Fruit fly (Drosophila melanogaster) whole organism, adult: Measurements from ENCODE around the gene CG7335.
A peak's percentile ranks its signal among the peaks of the same experiment; 100 is the strongest.

Experiments used
- CG11617 ChIP-seq: fragments of 200-800 bp; sonication (Bioruptor generic); optimal IDR thresholded peaks from 2 replicates; lab custom pipeline; 2017; ENCODE audit warnings: mild to moderate bottlenecking, missing biosample characterization, missing genetic modification reagents, missing genetic modification characterization
- CG12768 ChIP-seq: fragments of 200-800 bp; sonication (Bioruptor generic); optimal IDR thresholded peaks from 2 replicates; lab custom pipeline; 2017; ENCODE audit warnings: missing biosample characterization, missing genetic modification characterization, mild to moderate bottlenecking, moderate library complexity, missing genetic modification reagents
- CG14711 ChIP-seq: fragments of 200-800 bp; sonication (Bioruptor generic); optimal IDR thresholded peaks from 2 replicates; lab custom pipeline; 2018; ENCODE audit warnings: missing biosample characterization, mild to moderate bottlenecking, missing genetic modification characterization, moderate library complexity
- CG1620 ChIP-seq: fragments of 200-800 bp; sonication (Bioruptor generic); optimal IDR thresholded peaks from 2 replicates; lab custom pipeline; 2016; ENCODE audit warnings: missing biosample characterization, missing genetic modification characterization
- CG33017 ChIP-seq: fragments of 200-800 bp; sonication (Bioruptor generic); optimal IDR thresholded peaks from 2 replicates; lab custom pipeline; 2018; ENCODE audit warnings: missing biosample characterization, mild to moderate bottlenecking, missing genetic modification characterization, moderate library complexity
- CG5204 ChIP-seq: fragments of 200-800 bp; sonication (Bioruptor generic); optimal IDR thresholded peaks from 2 replicates; lab custom pipeline; 2016; ENCODE audit warnings: missing biosample characterization, missing genetic modification characterization
- CG7045 ChIP-seq: fragments of 200-800 bp; sonication (Bioruptor generic); optimal IDR thresholded peaks from 2 replicates; lab custom pipeline; 2017; ENCODE audit warnings: missing biosample characterization, mild to moderate bottlenecking, missing genetic modification characterization
- CG7101 ChIP-seq: fragments of 200-800 bp; sonication (Bioruptor generic); optimal IDR thresholded peaks from 2 replicates; lab custom pipeline; 2018; ENCODE audit warnings: missing biosample characterization, mild to moderate bottlenecking, missing genetic modification characterization, moderate library complexity
- Clk ChIP-seq: fragments of 200-800 bp; sonication (Bioruptor generic); optimal IDR thresholded peaks from 2 replicates; lab custom pipeline; 2017; ENCODE audit warnings: missing biosample characterization, missing genetic modification characterization
- Crg-1 ChIP-seq: fragments of 200-800 bp; sonication (Bioruptor generic); optimal IDR thresholded peaks from 2 replicates; lab custom pipeline; 2016; ENCODE audit warnings: missing biosample characterization, missing genetic modification characterization
- Hr96 ChIP-seq: fragments of 200-800 bp; sonication (Bioruptor generic); optimal IDR thresholded peaks from 2 replicates; lab custom pipeline; 2016; ENCODE audit warnings: missing biosample characterization, missing genetic modification characterization
- Mnt ChIP-seq: fragments of 200-800 bp; sonication (Bioruptor generic); optimal IDR thresholded peaks from 2 replicates; lab custom pipeline; 2016; ENCODE audit warnings: missing biosample characterization, mild to moderate bottlenecking, missing genetic modification characterization
- bab1 ChIP-seq: fragments of 200-800 bp; sonication (Bioruptor generic); optimal IDR thresholded peaks from 3 replicates; lab custom pipeline; 2019; ENCODE audit warnings: missing biosample characterization, mild to moderate bottlenecking, missing genetic modification characterization, moderate library complexity
- cic ChIP-seq: fragments of 200-800 bp; sonication (Bioruptor generic); optimal IDR thresholded peaks from 2 replicates; lab custom pipeline; 2017; ENCODE audit warnings: missing biosample characterization, mild to moderate bottlenecking, missing genetic modification characterization, moderate library complexity
- cnc ChIP-seq, 2 experiments: fragments of >200 bp; optimal IDR thresholded peaks; 2 replicates each; lab custom pipeline; 2017
- kay ChIP-seq: fragments of 200-800 bp; sonication (Bioruptor generic); peaks from one replicate; lab custom pipeline; 2016; ENCODE audit warnings: missing biosample characterization, missing genetic modification characterization, borderline replicate concordance
- ovo ChIP-seq: fragments of 200-800 bp; sonication (Bioruptor generic); optimal IDR thresholded peaks from 2 replicates; lab custom pipeline; 2016; ENCODE audit warnings: missing biosample characterization, missing genetic modification characterization
- pad ChIP-seq: fragments of 200-800 bp; sonication (Bioruptor generic); optimal IDR thresholded peaks from 3 replicates; lab custom pipeline; 2017; ENCODE audit warnings: missing biosample characterization, missing genetic modification characterization, mild to moderate bottlenecking, moderate library complexity, missing genetic modification reagents
- tj ChIP-seq: fragments of 200-800 bp; sonication (Bioruptor generic); optimal IDR thresholded peaks from 3 replicates; lab custom pipeline; 2017; ENCODE audit warnings: missing biosample characterization, mild to moderate bottlenecking, missing genetic modification characterization, moderate library complexity
- toe ChIP-seq: fragments of 200-800 bp; sonication (Bioruptor generic); optimal IDR thresholded peaks from 2 replicates; lab custom pipeline; 2016; ENCODE audit warnings: missing biosample characterization, missing genetic modification characterization

Gene CG7335

dm6 chr3L:20131643-20132042, 1.4 kb downstream of the CG7335 start, which contains the start of gene obst-J:
TSS of gene obst-J (minus strand) at chr3L:20131743.
- no peak for TF ChIP-seq CG11617 (GFP tag; lab: Kevin White, UChicago)
- no peak for TF ChIP-seq CG7101 (tag; lab: Kevin White, UChicago)
- TF ChIP-seq tj: no peak
- no peak for TF ChIP-seq ovo (GFP tag; lab: Kevin White, UChicago)
- TF ChIP-seq CG7045: no peak
- no peak for TF ChIP-seq cic (GFP tag; lab: Kevin White, UChicago)
- no peak for TF ChIP-seq Mnt (GFP tag; lab: Kevin White, UChicago)
- TF ChIP-seq Clk: no peak
- no peak for TF ChIP-seq CG12768 (GFP tag; lab: Kevin White, UChicago)
- no peak for TF ChIP-seq CG5204 (GFP tag; lab: Kevin White, UChicago)
- no peak for TF ChIP-seq kay (GFP tag; lab: Kevin White, UChicago)
- TF ChIP-seq CG33017 (tag; lab: Kevin White, UChicago): no peak
- TF ChIP-seq Crg-1 (GFP tag; lab: Kevin White, UChicago): no peak

- TF ChIP-seq bab1 (GFP tag; lab: Kevin White, UChicago) (peak; percentile 11), CG12768 (GFP tag; lab: Kevin White, UChicago) (no peak), Mnt (GFP tag; lab: Kevin White, UChicago) (no peak), CG7101 (tag; lab: Kevin White, UChicago) (no peak), toe (GFP tag; lab: Kevin White, UChicago) (no peak)
Observed at dm6 chr3L:20129032-20129431, 4.0 kb downstream of the CG7335 start, which contains the start of gene gig. TSS of gene gig (plus strand) at chr3L:20129181.

DNA sequence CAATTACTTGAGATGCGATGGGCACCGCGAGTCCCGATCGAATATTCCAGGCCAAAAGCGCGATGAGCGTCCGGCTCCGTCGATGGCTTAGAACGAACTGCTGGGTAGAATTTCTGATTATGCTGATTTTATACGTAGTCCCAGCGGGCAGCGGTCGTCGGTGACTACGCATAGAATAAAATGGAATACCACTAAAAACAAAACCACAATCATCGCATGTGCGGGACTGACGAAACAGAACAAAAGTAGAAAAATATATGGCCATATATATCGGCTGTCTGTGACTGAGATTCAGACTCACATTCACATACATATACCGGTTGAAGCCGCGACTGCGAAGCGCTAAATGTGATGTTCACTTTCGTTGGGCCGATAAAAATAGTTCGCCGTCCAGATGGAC, 5.8 kb downstream of the CG7335 start, which contains the start of gene CG7365:
CG7365 (minus strand) TSS at position 101 of the 400 bp plus-strand sequence.
- TF ChIP-seq toe (GFP tag; lab: Kevin White, UChicago) (no peak), cic (GFP tag; lab: Kevin White, UChicago) (no peak), cnc (optimal IDR thresholded peaks at IDR 0.05; lab: Kevin White, UChicago) (no peak), CG1620 (no peak), Clk (no peak), CG11617 (GFP tag; lab: Kevin White, UChicago) (no peak)

dm6 chr3L:20126106-20126505, 7.0 kb downstream of the CG7335 start:
- no peak for TF ChIP-seq CG7045
- no peak for TF ChIP-seq bab1 (GFP tag; lab: Kevin White, UChicago)
- no peak for TF ChIP-seq CG11617 (GFP tag; lab: Kevin White, UChicago)
- TF ChIP-seq CG5204 (GFP tag; lab: Kevin White, UChicago): no peak
- TF ChIP-seq kay (GFP tag; lab: Kevin White, UChicago): no peak
- TF ChIP-seq Hr96: no peak
- TF ChIP-seq cic (GFP tag; lab: Kevin White, UChicago): no peak
- no peak for TF ChIP-seq ovo (GFP tag; lab: Kevin White, UChicago)

- TF ChIP-seq tj: peak; percentile 61
- no peak for TF ChIP-seq pad (GFP tag; lab: Kevin White, UChicago)
- no peak for TF ChIP-seq CG14711 (tag; lab: Kevin White, UChicago)
- no peak for TF ChIP-seq Mnt (GFP tag; lab: Kevin White, UChicago)
- TF ChIP-seq CG1620: no peak
- TF ChIP-seq kay (GFP tag; lab: Kevin White, UChicago): peak; percentile 12
- no peak for TF ChIP-seq Hr96
- TF ChIP-seq CG7101 (tag; lab: Kevin White, UChicago): no peak
- TF ChIP-seq CG11617 (GFP tag; lab: Kevin White, UChicago): no peak
- no peak for TF ChIP-seq CG33017 (tag; lab: Kevin White, UChicago)
Observed at dm6 chr3L:20123038-20123437, 10.0 kb downstream of the CG7335 start.

DNA sequence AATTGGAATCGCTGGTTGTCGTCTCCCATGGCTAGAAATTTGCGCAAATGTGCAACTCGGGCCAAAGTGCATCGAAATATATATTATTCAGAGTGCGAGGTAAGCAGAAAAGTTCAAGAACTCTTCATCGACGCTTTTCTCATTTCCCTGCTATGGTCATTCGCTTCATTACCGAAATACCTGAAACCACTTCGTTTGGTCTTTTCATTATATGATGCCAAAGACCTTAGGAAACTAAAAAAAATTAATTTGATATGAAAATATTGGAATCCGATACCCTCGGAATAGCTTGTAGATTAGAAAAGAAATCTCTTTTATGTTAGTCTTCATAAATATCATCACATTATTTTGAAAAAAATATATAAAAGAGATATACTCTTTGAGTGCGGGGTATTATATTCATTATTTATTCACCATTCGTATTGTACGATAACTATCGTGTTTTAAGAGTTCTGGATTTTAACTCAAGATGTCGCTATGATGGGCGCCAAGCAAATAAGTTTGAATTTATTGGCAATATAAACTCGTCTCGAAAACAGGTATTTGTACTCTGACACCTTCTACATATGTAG, 20.2 kb downstream of the CG7335 start, which contains the start of gene CG14187:
CG14187 (minus strand) TSS at position 51 of the 572 bp plus-strand sequence.
- TF ChIP-seq CG11617 (GFP tag; lab: Kevin White, UChicago): no peak
- TF ChIP-seq bab1 (GFP tag; lab: Kevin White, UChicago): peak; percentile 79
- no peak for TF ChIP-seq cic (GFP tag; lab: Kevin White, UChicago)
- peak; percentile 73 for TF ChIP-seq tj
- TF ChIP-seq CG7045: no peak
- no peak for TF ChIP-seq Mnt (GFP tag; lab: Kevin White, UChicago)

dm6 chr3L:20111434-20111833, 21.6 kb downstream of the CG7335 start, which contains the start of gene Ir76b:
TSS of gene Ir76b (minus strand) at chr3L:20111534.
- TF ChIP-seq kay (GFP tag; lab: Kevin White, UChicago): no peak
- no peak for TF ChIP-seq CG5204 (GFP tag; lab: Kevin White, UChicago)
- no peak for TF ChIP-seq tj
- no peak for TF ChIP-seq cic (GFP tag; lab: Kevin White, UChicago)
- no peak for TF ChIP-seq Hr96
- no peak for TF ChIP-seq CG7045
- no peak for TF ChIP-seq CG11617 (GFP tag; lab: Kevin White, UChicago)
- no peak for TF ChIP-seq Mnt (GFP tag; lab: Kevin White, UChicago)
